Worm (Caenorhabditis elegans) whole organism, mixed stage, embryonic: Measurements from ENCODE around the gene cnnm-5.
A peak's percentile ranks its signal among the peaks of the same experiment; 100 is the strongest.

ENCODE experiments used
- hlh-1 ChIP-seq: fragments of 150-350 bp; optimal IDR thresholded peaks from 2 replicates; lab custom pipeline; 2014; ENCODE audit warnings: missing biosample characterization, missing genetic modification reagents, missing genetic modification characterization
- lsy-2 ChIP-seq: fragments of 150-350 bp; optimal IDR thresholded peaks from 2 replicates; lab custom pipeline; 2014; ENCODE audit warnings: missing biosample characterization, missing genetic modification characterization
- mab-5 ChIP-seq: fragments of 150-350 bp; optimal IDR thresholded peaks from 2 replicates; lab custom pipeline; 2014; ENCODE audit warnings: missing biosample characterization, missing genetic modification characterization
- nhr-12 ChIP-seq: fragments of 150-350 bp; optimal IDR thresholded peaks from 2 replicates; lab custom pipeline; 2014; ENCODE audit warnings: missing biosample characterization, missing genetic modification characterization
- unc-62 ChIP-seq: fragments of 150-350 bp; optimal IDR thresholded peaks from 2 replicates; lab custom pipeline; 2014; ENCODE audit warnings: missing biosample characterization, missing genetic modification reagents, missing genetic modification characterization

Gene cnnm-5

ce11 chrIII:3781827-3782226, 47.2 kb downstream of the cnnm-5 start:
- TF ChIP-seq unc-62 (GFP tag; lab: Kevin White, UChicago) (peak; percentile 52), nhr-12 (tag; lab: Kevin White, UChicago) (no peak), hlh-1 (tag; lab: Kevin White, UChicago) (peak; percentile 68), mab-5 (peak; percentile 40), lsy-2 (tag; lab: Kevin White, UChicago) (no peak)
- TF ChIP-seq, all 35 proteins: peak for 3
